Fruit fly (Drosophila melanogaster) ovary, adult (tissue): Measurements from ENCODE around the gene SLIRP2.

Experiments used
- CG17801 ChIP-seq: fragments of 200-800 bp; optimal IDR thresholded peaks from 2 replicates; lab custom pipeline; 2019; ENCODE audit warnings: missing biosample characterization, mild to moderate bottlenecking, missing genetic modification characterization, moderate library complexity; ENCODE audit not compliant: partially characterized antibody

Gene SLIRP2

DNA sequence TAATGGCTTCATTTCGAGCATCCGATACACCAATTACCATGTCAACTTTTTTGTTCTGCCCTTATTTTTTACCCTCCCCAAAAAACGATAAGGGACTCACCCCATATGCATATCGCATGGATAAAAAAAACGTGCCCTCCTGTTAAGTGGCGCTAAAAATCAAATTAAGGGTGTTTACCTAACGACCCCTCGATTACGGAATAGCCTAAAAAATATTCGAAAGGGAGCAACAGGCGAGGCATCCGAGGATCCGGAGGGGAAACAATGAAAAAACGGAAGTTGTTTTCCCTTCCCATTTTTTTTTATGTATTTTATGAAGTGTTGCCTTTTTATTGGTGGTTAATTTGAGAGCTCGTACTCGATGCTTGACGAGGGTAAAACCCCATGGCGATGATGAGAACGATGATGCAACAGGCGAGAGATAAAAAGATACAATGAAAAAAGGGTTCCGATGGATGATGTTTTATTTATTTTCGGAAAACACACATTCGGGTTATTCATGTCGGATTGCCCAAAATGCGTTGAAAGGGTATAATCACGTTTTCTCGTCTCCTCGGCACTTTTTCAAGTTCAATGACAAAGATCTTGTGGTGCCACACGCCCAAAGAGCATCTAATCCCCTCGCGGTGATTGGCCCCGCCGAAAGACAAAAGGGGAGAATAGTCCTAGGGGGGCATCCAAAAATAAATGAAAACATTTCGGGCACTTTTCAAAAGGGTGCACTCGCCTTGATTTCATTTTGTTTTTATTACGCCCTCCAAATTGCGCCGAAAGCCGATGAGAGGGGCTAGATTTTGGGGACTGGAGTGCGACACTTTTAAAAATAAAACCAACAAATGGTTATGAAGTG is 33.7 kb downstream of the SLIRP2 start, which contains the start of gene CG44227:
Gene CG44227 (minus strand): TSS at position 849 of the 850 bp plus-strand sequence.
- TF ChIP-seq CG17801 (GFP tag; lab: Kevin White, UChicago) = no peak

DNA sequence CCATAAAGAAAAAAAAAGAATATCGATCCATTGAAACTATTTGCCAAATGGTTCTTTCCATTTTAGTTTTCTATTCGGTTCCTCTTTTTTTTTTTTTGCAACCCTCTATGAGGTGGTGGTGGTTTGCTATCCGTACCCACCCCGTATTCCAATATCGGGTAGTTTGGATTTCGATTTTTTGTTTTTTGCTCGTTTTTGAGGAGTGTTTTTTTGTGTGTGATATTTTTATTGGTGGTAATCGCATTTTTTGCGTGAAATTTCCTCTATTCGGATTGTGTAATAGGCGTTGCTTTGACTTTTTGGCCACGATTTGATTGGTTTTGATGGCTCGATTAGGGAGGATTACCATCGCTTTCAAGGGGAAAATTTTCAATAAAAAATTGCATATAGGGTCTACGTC is 35.6 kb downstream of the SLIRP2 start:
- TF ChIP-seq CG17801 (GFP tag; lab: Kevin White, UChicago) = no peak

DNA sequence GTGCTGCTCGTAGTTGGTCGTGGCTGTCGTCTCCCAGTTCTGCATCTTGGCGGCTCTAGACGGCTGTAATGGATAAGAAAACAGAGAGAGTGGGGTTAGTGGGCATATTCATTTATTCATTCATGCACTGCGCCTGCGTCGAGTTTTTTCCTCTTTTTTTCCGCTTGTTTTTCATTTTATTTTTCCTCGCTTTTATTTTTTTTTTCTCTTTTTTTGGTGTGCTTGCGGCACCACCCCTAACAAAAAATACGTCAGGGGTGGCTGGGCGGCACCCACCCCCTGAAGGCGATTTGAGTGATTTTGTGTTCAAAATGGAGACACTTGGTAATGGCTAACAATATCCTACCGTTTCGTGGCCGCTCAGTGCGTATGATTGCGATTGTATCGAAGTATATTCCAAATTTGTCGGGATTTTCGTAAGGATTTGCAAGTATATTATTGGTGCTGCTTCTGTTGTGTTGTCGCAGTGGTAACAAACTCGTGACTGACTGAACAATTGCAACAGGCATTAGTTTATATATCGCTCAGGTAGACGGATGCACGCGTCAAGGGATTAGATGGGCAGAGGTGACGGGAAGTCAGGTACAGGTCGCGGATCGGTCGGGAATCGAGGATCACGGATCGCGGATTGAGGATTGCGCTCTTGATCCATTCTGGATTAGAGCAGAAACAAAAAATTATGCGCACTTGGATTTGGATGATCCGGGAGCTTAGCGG is 43.4 kb downstream of the SLIRP2 start:
- no peak for TF ChIP-seq CG17801 (GFP tag; lab: Kevin White, UChicago)

DNA sequence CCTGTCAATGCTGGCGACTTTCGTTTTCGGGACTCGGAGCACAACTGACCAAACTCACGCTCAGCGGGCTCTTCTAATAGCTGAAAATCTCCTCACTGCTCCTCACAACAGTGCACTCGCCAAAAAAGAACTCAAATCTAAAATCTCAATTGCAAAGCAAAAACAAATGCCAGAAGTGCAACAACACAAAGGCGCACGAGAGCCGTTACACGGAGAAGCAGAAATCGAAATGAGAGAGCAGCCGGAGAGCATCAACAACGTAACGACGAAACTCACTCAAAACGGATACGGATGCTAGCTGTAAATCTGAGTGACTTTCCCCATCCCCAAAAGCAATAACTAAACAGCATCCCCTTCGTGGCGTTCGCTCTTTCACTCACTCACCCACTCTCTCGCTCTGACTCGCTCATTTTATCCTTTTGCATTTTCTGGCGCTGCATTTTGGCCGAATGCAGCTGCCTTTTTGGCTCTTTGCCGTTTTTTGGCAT is 46.9 kb downstream of the SLIRP2 start, which contains the start of gene hb:
Gene hb (minus strand): TSS at position 51 of the 488 bp plus-strand sequence.
- TF ChIP-seq CG17801 (GFP tag; lab: Kevin White, UChicago) = no peak

DNA sequence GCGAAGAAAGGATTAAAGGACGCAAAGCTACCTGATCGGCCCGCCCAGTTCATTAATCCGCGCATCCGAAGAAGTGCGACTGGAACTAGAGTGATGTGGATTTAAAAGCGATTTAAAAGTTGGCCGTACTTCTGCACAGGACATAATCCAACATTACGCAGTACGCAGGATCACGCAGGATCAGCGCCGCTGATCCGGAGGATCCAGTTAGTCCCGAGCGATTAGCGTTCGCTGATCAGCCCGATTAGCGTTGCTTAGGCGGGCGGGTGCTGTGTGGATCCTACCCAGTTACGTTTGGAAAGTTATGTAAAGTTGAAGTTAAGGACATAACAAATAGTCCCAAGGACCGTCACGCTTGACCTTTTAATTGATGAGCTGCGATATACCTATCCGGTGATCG is 48.3 kb downstream of the SLIRP2 start:
- TF ChIP-seq CG17801 (GFP tag; lab: Kevin White, UChicago) = no peak

DNA sequence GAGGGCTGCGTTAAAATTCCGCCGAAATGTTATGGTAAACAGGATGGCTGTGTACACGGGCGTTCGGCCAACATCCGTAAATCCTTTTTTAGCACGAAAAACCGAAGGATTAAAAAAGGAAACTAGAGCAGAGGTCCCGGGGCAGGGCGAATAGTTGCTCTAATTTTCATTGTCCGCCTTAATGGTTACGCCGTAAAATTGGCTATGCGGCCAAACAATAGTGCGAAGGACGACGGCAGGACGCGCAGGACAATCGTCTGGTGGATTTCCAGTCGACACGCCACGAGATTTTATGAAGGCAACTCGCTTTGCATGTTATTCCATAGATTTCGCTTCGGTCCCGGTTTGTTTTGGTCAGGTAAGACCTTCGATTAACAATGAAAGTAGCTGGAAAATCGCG is 49.8 kb downstream of the SLIRP2 start:
- TF ChIP-seq CG17801 (GFP tag; lab: Kevin White, UChicago) = no peak
